Fruit fly (Drosophila melanogaster): ENCODE results near the gene CG31103.

dm6 chr3R:25181424-25181823, 37.7 kb upstream of the CG31103 start:
- no peak for TF ChIP-seq CTCF (optimal IDR thresholded peaks at IDR 0.05)
- TF ChIP-seq CG8478 (optimal IDR thresholded peaks at IDR 0.05), result no peak

Data from S2 (cell line).